Worm (Caenorhabditis elegans): ENCODE measurements around the gene pam-1.

ce11 chrIV:7588631-7589030, 38.0 kb upstream of the pam-1 start, which contains the start of gene cla-1:
- TF ChIP-seq fkh-10 (GFP tag; optimal IDR thresholded peaks at IDR 0.05): no peak
- TF ChIP-seq ceh-82 (tag; optimal IDR thresholded peaks at IDR 0.05): no peak
- no peak for TF ChIP-seq zag-1 (tag; optimal IDR thresholded peaks at IDR 0.05)
- TF ChIP-seq mdl-1 (tag; optimal IDR thresholded peaks at IDR 0.05): no peak
- TF ChIP-seq fos-1 (tag; optimal IDR thresholded peaks at IDR 0.05): no peak
- TF ChIP-seq nfya-1 (tag; optimal IDR thresholded peaks at IDR 0.05; ENCODE audit: insufficient read depth): no peak
